Worm (Caenorhabditis elegans) whole organism, mixed stage, embryonic: ENCODE measurements around the gene ttr-48.

Experiments used
- M03D4.4 ChIP-seq: sonication (generic microtip); optimal IDR thresholded peaks from 2 replicates; lab custom pipeline; 2017; ENCODE audit warnings: mild to moderate bottlenecking, missing genetic modification characterization, missing compliant biosample characterization
- blmp-1 ChIP-seq: fragments of 150-350 bp; optimal IDR thresholded peaks from 2 replicates; lab custom pipeline; 2014; ENCODE audit warnings: missing biosample characterization, missing genetic modification characterization
- ceh-39 ChIP-seq: fragments of 150-350 bp; optimal IDR thresholded peaks from 2 replicates; lab custom pipeline; 2014; ENCODE audit warnings: missing biosample characterization, missing genetic modification characterization
- ceh-83 ChIP-seq: fragments of 200-800 bp; sonication (Bioruptor generic); optimal IDR thresholded peaks from 2 replicates; lab custom pipeline; 2018; ENCODE audit warnings: mild to moderate bottlenecking, missing genetic modification characterization, missing compliant biosample characterization
- ces-1 ChIP-seq: fragments of 150-350 bp; optimal IDR thresholded peaks from 2 replicates; lab custom pipeline; 2014; ENCODE audit warnings: missing biosample characterization, missing genetic modification reagents, missing genetic modification characterization
- cnd-1 ChIP-seq: fragments of 200-800 bp; sonication (Bioruptor generic); optimal IDR thresholded peaks from 2 replicates; lab custom pipeline; 2018; ENCODE audit warnings: mild to moderate bottlenecking, missing genetic modification characterization, missing compliant biosample characterization
- drap-1 ChIP-seq: fragments of 200-800 bp; sonication (Bioruptor generic); optimal IDR thresholded peaks from 3 replicates; lab custom pipeline; 2018; ENCODE audit warnings: mild to moderate bottlenecking, missing genetic modification characterization, missing compliant biosample characterization
- elt-1 ChIP-seq: sonication (generic microtip); optimal IDR thresholded peaks from 2 replicates; lab custom pipeline; 2017; ENCODE audit warnings: missing genetic modification characterization, mild to moderate bottlenecking, missing compliant biosample characterization, antibody characterized with exemption, moderate library complexity, borderline replicate concordance; ENCODE audit not compliant: insufficient read depth
- elt-3 ChIP-seq: fragments of 150-350 bp; optimal IDR thresholded peaks from 2 replicates; lab custom pipeline; 2014; ENCODE audit warnings: missing biosample characterization, missing genetic modification characterization
- flh-1 ChIP-seq: fragments of 200-800 bp; sonication (Bioruptor generic); optimal IDR thresholded peaks from 2 replicates; lab custom pipeline; 2018; ENCODE audit warnings: mild to moderate bottlenecking, missing genetic modification characterization, moderate library complexity, missing compliant biosample characterization
- ham-2 ChIP-seq: fragments of 200-800 bp; sonication (Bioruptor generic); optimal IDR thresholded peaks from 2 replicates; lab custom pipeline; 2018; ENCODE audit warnings: mild to moderate bottlenecking, missing genetic modification characterization, missing compliant biosample characterization
- hlh-1 ChIP-seq: fragments of 150-350 bp; optimal IDR thresholded peaks from 2 replicates; lab custom pipeline; 2014; ENCODE audit warnings: missing biosample characterization, missing genetic modification reagents, missing genetic modification characterization
- lin-32 ChIP-seq: fragments of 200-800 bp; sonication (Bioruptor generic); optimal IDR thresholded peaks from 2 replicates; lab custom pipeline; 2018; ENCODE audit warnings: mild to moderate bottlenecking, missing genetic modification characterization, missing compliant biosample characterization
- lsy-2 ChIP-seq: fragments of 150-350 bp; optimal IDR thresholded peaks from 2 replicates; lab custom pipeline; 2014; ENCODE audit warnings: missing biosample characterization, missing genetic modification characterization
- mab-5 ChIP-seq: fragments of 150-350 bp; optimal IDR thresholded peaks from 2 replicates; lab custom pipeline; 2014; ENCODE audit warnings: missing biosample characterization, missing genetic modification characterization
- mep-1 ChIP-seq: fragments of 150-350 bp; optimal IDR thresholded peaks from 2 replicates; lab custom pipeline; 2017; ENCODE audit warnings: missing biosample characterization, missing genetic modification reagents, missing genetic modification characterization, inconsistent platforms
- mls-2 ChIP-seq: sonication (generic microtip); optimal IDR thresholded peaks from 2 replicates; lab custom pipeline; 2016; ENCODE audit warnings: mild to moderate bottlenecking, missing genetic modification characterization, moderate library complexity, missing compliant biosample characterization
- nhr-12 ChIP-seq: fragments of 150-350 bp; optimal IDR thresholded peaks from 2 replicates; lab custom pipeline; 2014; ENCODE audit warnings: missing biosample characterization, missing genetic modification characterization
- nhr-2 ChIP-seq: fragments of 150-350 bp; optimal IDR thresholded peaks from 2 replicates; lab custom pipeline; 2014; ENCODE audit warnings: missing biosample characterization, missing genetic modification characterization
- nhr-237 ChIP-seq: fragments of 150-350 bp; optimal IDR thresholded peaks from 2 replicates; lab custom pipeline; 2014; ENCODE audit warnings: missing biosample characterization, missing genetic modification characterization
- nhr-76 ChIP-seq: sonication (generic microtip); optimal IDR thresholded peaks from 2 replicates; lab custom pipeline; 2017; ENCODE audit warnings: missing biosample characterization, missing genetic modification characterization
- pha-4 ChIP-seq: fragments of 150-350 bp; optimal IDR thresholded peaks from 2 replicates; lab custom pipeline; 2018; ENCODE audit warnings: missing biosample characterization, missing genetic modification reagents, missing genetic modification characterization
- sem-2 ChIP-seq: fragments of 200-800 bp; sonication (Bioruptor generic); optimal IDR thresholded peaks from 2 replicates; lab custom pipeline; 2018; ENCODE audit warnings: mild to moderate bottlenecking, missing genetic modification characterization, missing compliant biosample characterization
- snpc-4 ChIP-seq: fragments of 150-350 bp; optimal IDR thresholded peaks from 2 replicates; lab custom pipeline; 2014; ENCODE audit warnings: missing biosample characterization, missing genetic modification characterization
- sptf-1 ChIP-seq: sonication (generic microtip); optimal IDR thresholded peaks from 2 replicates; lab custom pipeline; 2017; ENCODE audit warnings: mild to moderate bottlenecking, missing genetic modification characterization, moderate library complexity, missing compliant biosample characterization
- tbx-8 ChIP-seq: fragments of 200-800 bp; sonication (Bioruptor generic); optimal IDR thresholded peaks from 2 replicates; lab custom pipeline; 2018; ENCODE audit warnings: mild to moderate bottlenecking, missing genetic modification characterization, moderate library complexity, missing compliant biosample characterization
- unc-62 ChIP-seq: fragments of 150-350 bp; optimal IDR thresholded peaks from 2 replicates; lab custom pipeline; 2014; ENCODE audit warnings: missing biosample characterization, missing genetic modification reagents, missing genetic modification characterization
- zip-8 ChIP-seq: fragments of 150-350 bp; optimal IDR thresholded peaks from 2 replicates; lab custom pipeline; 2014; ENCODE audit warnings: missing biosample characterization, missing genetic modification characterization
- ztf-11 ChIP-seq: fragments of 150-350 bp; optimal IDR thresholded peaks from 2 replicates; lab custom pipeline; 2014; ENCODE audit warnings: missing biosample characterization, missing genetic modification characterization

ttr-48 gene

DNA sequence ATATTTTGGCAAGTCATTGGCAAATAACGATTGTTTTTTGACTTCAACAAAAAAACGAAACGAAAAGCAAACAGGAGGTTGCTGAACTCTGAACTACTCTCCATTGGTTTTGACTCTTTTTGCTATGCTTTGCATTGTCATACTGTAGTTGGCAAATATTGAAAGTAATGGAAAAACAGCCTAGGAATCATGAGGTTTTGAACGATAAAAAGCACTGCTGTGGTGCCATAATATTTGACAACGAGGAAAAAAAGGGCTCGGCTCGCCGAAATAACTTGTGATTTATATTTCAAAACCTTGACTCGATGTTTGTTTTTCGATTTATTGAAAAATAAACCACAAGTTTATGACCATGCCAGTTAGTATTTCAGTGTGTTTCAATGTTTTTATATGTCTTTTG lies 22.6 kb downstream of the ttr-48 start:
- TF ChIP-seq tbx-8 (GFP tag; lab: Kevin White, UChicago) (no peak), cnd-1 (tag; lab: Kevin White, UChicago) (no peak), blmp-1 (tag; lab: Kevin White, UChicago) (no peak), mab-5 (tag; lab: Kevin White, UChicago) (no peak), drap-1 (no peak), flh-1 (GFP tag; lab: Kevin White, UChicago) (no peak)

DNA sequence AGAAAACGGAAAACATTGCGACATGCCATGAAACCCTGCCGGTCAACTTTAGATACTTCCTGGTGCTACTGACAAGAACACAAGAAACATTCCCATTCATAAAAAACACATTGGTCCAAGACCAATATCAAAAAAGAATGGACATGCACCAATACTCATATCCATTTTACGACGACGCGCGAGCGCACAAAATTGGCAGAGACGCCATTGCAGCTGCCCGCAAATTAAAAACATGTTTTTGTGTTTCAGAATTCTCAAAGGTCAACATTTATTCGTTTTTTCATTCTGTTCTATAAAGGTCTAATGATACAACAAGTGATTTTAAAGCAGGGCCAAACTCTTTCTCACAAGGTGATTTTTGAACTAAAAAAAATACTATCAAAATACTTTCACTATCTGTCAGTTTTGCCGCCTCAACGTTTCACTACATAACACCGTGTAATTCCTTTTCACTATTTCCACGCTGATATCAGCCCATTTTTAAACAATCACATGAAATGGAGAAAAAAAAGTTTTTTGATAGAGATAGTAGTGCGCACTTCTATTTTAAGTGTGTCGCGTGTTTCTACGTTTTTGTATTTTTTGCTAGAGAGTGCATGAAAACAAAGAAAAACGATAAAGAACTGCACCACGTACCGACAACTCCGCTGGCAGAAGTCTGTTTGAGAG lies 23.3 kb downstream of the ttr-48 start:
- TF ChIP-seq M03D4.4 (tag; lab: Kevin White, UChicago) (no peak), blmp-1 (tag; lab: Kevin White, UChicago) (no peak), mep-1 (tag; lab: Kevin White, UChicago) (no peak), sptf-1 (tag; lab: Kevin White, UChicago) (no peak), drap-1 (no peak), ztf-11 (tag; lab: Kevin White, UChicago) (no peak)

DNA sequence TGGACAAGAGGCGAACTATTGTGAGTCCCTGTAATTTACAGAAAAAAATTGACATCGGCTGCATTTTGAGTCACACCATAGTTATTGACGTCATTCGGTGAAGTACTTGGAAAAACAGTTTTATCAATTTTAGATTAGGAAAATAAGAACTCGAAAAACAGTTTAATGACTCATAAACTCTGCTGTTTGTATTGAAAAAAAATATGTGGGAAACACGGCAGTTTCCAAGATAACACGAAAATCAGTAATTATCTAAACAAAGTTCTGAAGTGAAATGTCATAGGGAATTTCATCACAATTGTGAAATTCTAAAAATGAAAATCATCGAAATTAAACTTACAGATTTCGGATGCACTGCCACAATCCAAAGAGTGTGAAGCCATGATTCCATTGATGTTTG lies 27.4 kb downstream of the ttr-48 start:
- no peak for TF ChIP-seq hlh-1 (tag; lab: Kevin White, UChicago)
- no peak for TF ChIP-seq unc-62 (GFP tag; lab: Kevin White, UChicago)
- no peak for TF ChIP-seq M03D4.4 (tag; lab: Kevin White, UChicago)
- no peak for TF ChIP-seq sptf-1 (tag; lab: Kevin White, UChicago)
- no peak for TF ChIP-seq ceh-39 (tag; lab: Kevin White, UChicago)
- TF ChIP-seq cnd-1 (tag; lab: Kevin White, UChicago), result no peak
- no peak for TF ChIP-seq drap-1
- TF ChIP-seq ceh-83 (GFP tag; lab: Kevin White, UChicago), result no peak
- no peak for TF ChIP-seq mab-5 (tag; lab: Kevin White, UChicago)
- no peak for TF ChIP-seq lin-32 (GFP tag; lab: Kevin White, UChicago)
- TF ChIP-seq sem-2 (GFP tag; lab: Kevin White, UChicago), result no peak
- no peak for TF ChIP-seq elt-1 (tag; lab: Kevin White, UChicago)
- TF ChIP-seq nhr-237 (tag; lab: Kevin White, UChicago), result no peak
- no peak for TF ChIP-seq mls-2 (tag; lab: Kevin White, UChicago)
- TF ChIP-seq, all 35 proteins: peak for 0

DNA sequence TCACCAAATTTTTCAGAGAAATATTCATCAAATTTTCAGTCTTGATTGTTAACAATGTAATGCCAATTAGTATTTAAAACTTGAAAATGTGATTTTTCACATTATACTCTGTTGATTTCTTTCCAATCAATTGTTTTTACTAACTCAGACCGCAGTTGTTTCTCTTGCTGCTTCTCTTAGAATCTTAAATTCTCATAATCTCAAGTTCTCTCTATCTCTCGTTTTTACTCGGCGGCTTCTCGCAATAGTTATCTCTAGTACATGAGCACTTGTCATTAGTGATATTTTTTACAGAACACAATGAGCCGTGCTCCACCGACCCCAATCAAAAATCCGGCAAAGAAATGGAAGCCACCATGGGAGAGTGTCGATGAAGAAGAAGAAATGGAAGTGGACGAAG lies 35.1 kb downstream of the ttr-48 start, which contains the start of gene F35A5.1:
F35A5.1 (plus strand) TSS at position 301 of the 400 bp plus-strand sequence.
- no peak for TF ChIP-seq nhr-2 (tag; lab: Kevin White, UChicago)
- no peak for TF ChIP-seq ces-1 (GFP tag; lab: Kevin White, UChicago)
- TF ChIP-seq elt-1 (tag; lab: Kevin White, UChicago), result no peak
- TF ChIP-seq tbx-8 (GFP tag; lab: Kevin White, UChicago), result no peak
- TF ChIP-seq ham-2 (GFP tag; lab: Kevin White, UChicago), result no peak
- no peak for TF ChIP-seq pha-4 (tag; lab: Kevin White, UChicago)
- no peak for TF ChIP-seq mls-2 (tag; lab: Kevin White, UChicago)
- TF ChIP-seq nhr-76 (tag; lab: Kevin White, UChicago), result no peak

DNA sequence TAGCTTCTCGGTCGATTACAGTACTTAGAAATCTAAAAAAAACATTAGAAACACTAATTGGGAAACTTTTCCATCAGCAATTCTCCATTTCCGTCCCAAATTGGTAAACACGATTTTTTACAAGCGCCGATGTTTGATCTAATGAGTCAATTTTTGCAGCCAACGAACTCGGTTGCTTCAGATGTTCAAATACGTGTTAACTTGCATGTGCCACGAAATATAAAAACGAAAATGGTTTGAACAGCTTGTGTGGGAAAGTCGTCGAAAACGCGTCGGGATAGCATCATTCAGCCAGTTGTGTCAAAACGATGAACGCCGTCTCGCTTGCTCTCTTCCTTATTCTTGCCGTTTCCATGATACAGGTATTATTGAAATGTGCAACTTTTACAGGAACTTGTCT lies 37.4 kb downstream of the ttr-48 start, which contains the start of gene F35A5.2:
F35A5.2 (plus strand) TSS at position 301 of the 400 bp plus-strand sequence.
- TF ChIP-seq lsy-2 (tag; lab: Kevin White, UChicago) (no peak), snpc-4 (tag; lab: Kevin White, UChicago) (no peak), zip-8 (tag; lab: Kevin White, UChicago) (no peak), ceh-83 (GFP tag; lab: Kevin White, UChicago) (no peak), M03D4.4 (tag; lab: Kevin White, UChicago) (no peak), elt-3 (tag; lab: Kevin White, UChicago) (no peak), nhr-2 (tag; lab: Kevin White, UChicago) (no peak), nhr-12 (tag; lab: Kevin White, UChicago) (no peak), nhr-76 (tag; lab: Kevin White, UChicago) (no peak)
